Worm (Caenorhabditis elegans) whole organism, dauer: ENCODE measurements around the gene clc-11.

Experiments
- unc-62 ChIP-seq: sonication (generic microtip); optimal IDR thresholded peaks from 2 replicates; lab custom pipeline; 2017; ENCODE audit warnings: missing biosample characterization, missing genetic modification reagents, missing genetic modification characterization

The clc-11 gene

ce11 chrV:16139529-16139928, at the start of gene clc-11:
TSS of gene clc-11 (minus strand) at chrV:16139629.
- TF ChIP-seq unc-62 (GFP tag; lab: Kevin White, UChicago) = no peak

ce11 chrV:16183357-16183756, 43.9 kb upstream of the clc-11 start, which contains the start of gene srz-14:
TSS of gene srz-14 (plus strand) at chrV:16183657.
- no peak for TF ChIP-seq unc-62 (GFP tag; lab: Kevin White, UChicago)

- no peak for TF ChIP-seq unc-62 (GFP tag; lab: Kevin White, UChicago)
These were observed 43.5 kb upstream of the clc-11 start, which contains the start of gene srh-277 for ce11 chrV:16182918-16183317. TSS of gene srh-277 (plus strand) at chrV:16183218.

ce11 chrV:16182110-16182509, 42.7 kb upstream of the clc-11 start, which contains the start of gene srz-13:
TSS of gene srz-13 (plus strand) at chrV:16182410.
- TF ChIP-seq unc-62 (GFP tag; lab: Kevin White, UChicago) = no peak

ce11 chrV:16180350-16180749, 40.9 kb upstream of the clc-11 start, which contains the start of gene str-106:
TSS of gene str-106 (plus strand) at chrV:16180650.
- TF ChIP-seq unc-62 (GFP tag; lab: Kevin White, UChicago) = no peak

- TF ChIP-seq unc-62 (GFP tag; lab: Kevin White, UChicago) = no peak
These were observed 36.3 kb upstream of the clc-11 start, which contains the start of gene cyp-33D1 for ce11 chrV:16175757-16176156. TSS of gene cyp-33D1 (minus strand) at chrV:16175857.

ce11 chrV:16175227-16175626, 35.8 kb upstream of the clc-11 start:
- no peak for TF ChIP-seq unc-62 (GFP tag; lab: Kevin White, UChicago)

- TF ChIP-seq unc-62 (GFP tag; lab: Kevin White, UChicago) = no peak
These were observed 34.7 kb upstream of the clc-11 start for ce11 chrV:16174109-16174508.

ce11 chrV:16171721-16172120, 32.3 kb upstream of the clc-11 start, which contains the start of gene K05D4.9:
TSS of gene K05D4.9 (minus strand) at chrV:16171821.
- TF ChIP-seq unc-62 (GFP tag; lab: Kevin White, UChicago) = no peak

ce11 chrV:16169026-16169425, 29.6 kb upstream of the clc-11 start, which contains the start of gene str-111:
TSS of gene str-111 (minus strand) at chrV:16169126.
- no peak for TF ChIP-seq unc-62 (GFP tag; lab: Kevin White, UChicago)

- TF ChIP-seq unc-62 (GFP tag; lab: Kevin White, UChicago) = no peak
These were observed 26.5 kb upstream of the clc-11 start, which contains the start of gene str-108 for ce11 chrV:16165936-16166335. TSS of gene str-108 (plus strand) at chrV:16166236.

ce11 chrV:16163719-16164118, 24.3 kb upstream of the clc-11 start, which contains the start of gene F10A3.12:
TSS of gene F10A3.12 (plus strand) at chrV:16164019.
- TF ChIP-seq unc-62 (GFP tag; lab: Kevin White, UChicago) = no peak

ce11 chrV:16162124-16162735, 22.8 kb upstream of the clc-11 start, which contains the start of the genes str-109 and F10A3.11:
TSS of gene str-109 (minus strand) at chrV:16162224.
TSS of gene F10A3.11 (plus strand) at chrV:16162685.
- TF ChIP-seq unc-62 (GFP tag; lab: Kevin White, UChicago) = no peak

- TF ChIP-seq unc-62 (GFP tag; lab: Kevin White, UChicago) = no peak
These were observed 20.7 kb upstream of the clc-11 start for ce11 chrV:16160087-16160486.

- no peak for TF ChIP-seq unc-62 (GFP tag; lab: Kevin White, UChicago)
These were observed 20.2 kb upstream of the clc-11 start, which contains the start of gene F10A3.17 for ce11 chrV:16159594-16159993. TSS of gene F10A3.17 (minus strand) at chrV:16159694.

- TF ChIP-seq unc-62 (GFP tag; lab: Kevin White, UChicago) = no peak
These were observed 19.0 kb upstream of the clc-11 start, which contains the start of gene str-99 for ce11 chrV:16158391-16158790. TSS of gene str-99 (minus strand) at chrV:16158491.

ce11 chrV:16155111-16155510, 15.7 kb upstream of the clc-11 start, which contains the start of gene str-97:
TSS of gene str-97 (minus strand) at chrV:16155211.
- TF ChIP-seq unc-62 (GFP tag; lab: Kevin White, UChicago) = no peak
